Worm (Caenorhabditis elegans): Measurements from ENCODE around the gene F11C1.10.
A peak's percentile ranks its signal among the peaks of the same experiment; 100 is the strongest.

Gene F11C1.10

ce11 chrX:12976774-12977173, at the start of gene F11C1.10, which contains the start of gene F11C1.4:
F11C1.10 (plus strand) TSS chrX:12977082.
F11C1.4 (plus strand) TSS chrX:12977074.
- no peak for TF ChIP-seq scrt-1 (GFP tag; IDR thresholded peaks at IDR 0.05)
- TF ChIP-seq ceh-36 (tag; optimal IDR thresholded peaks at IDR 0.05): no peak
- no peak for TF ChIP-seq hnd-1 (tag; optimal IDR thresholded peaks at IDR 0.05)
- no peak for TF ChIP-seq tbx-37 (GFP tag; conservative IDR thresholded peaks at IDR 0.05)
- no peak for TF ChIP-seq ets-7 (tag; optimal IDR thresholded peaks at IDR 0.05)
- TF ChIP-seq F13C5.2 (tag; optimal IDR thresholded peaks at IDR 0.05): no peak
- TF ChIP-seq ceh-13 (GFP tag; optimal IDR thresholded peaks at IDR 0.05): no peak
- no peak for TF ChIP-seq tra-4 (tag; optimal IDR thresholded peaks at IDR 0.05)
- no peak for TF ChIP-seq ama-1 (optimal IDR thresholded peaks at IDR 0.05)
- no peak for TF ChIP-seq flt-1 (GFP tag; IDR thresholded peaks at IDR 0.05)
- no peak for TF ChIP-seq hmg-4 (GFP tag; optimal IDR thresholded peaks at IDR 0.05)
- no peak for TF ChIP-seq tbx-11 (GFP tag; IDR thresholded peaks at IDR 0.05)
- TF ChIP-seq sea-1 (GFP tag; conservative IDR thresholded peaks at IDR 0.05): no peak
- TF ChIP-seq hmbx-1 (tag; optimal IDR thresholded peaks at IDR 0.05): no peak
- TF ChIP-seq pes-1 (GFP tag; IDR thresholded peaks at IDR 0.05): no peak
- no peak for TF ChIP-seq aly-1 (tag; optimal IDR thresholded peaks at IDR 0.05)
- TF ChIP-seq B0310.2 (tag; optimal IDR thresholded peaks at IDR 0.05): no peak

ce11 chrX:12928753-12929152, 48.1 kb upstream of the F11C1.10 start:
- no peak for TF ChIP-seq pes-1 (GFP tag; IDR thresholded peaks at IDR 0.05)
- no peak for TF ChIP-seq flt-1 (GFP tag; IDR thresholded peaks at IDR 0.05)
- TF ChIP-seq tbx-37 (GFP tag; conservative IDR thresholded peaks at IDR 0.05): no peak
- no peak for TF ChIP-seq tra-4 (tag; optimal IDR thresholded peaks at IDR 0.05)
- no peak for TF ChIP-seq hmbx-1 (tag; optimal IDR thresholded peaks at IDR 0.05)
- TF ChIP-seq scrt-1 (GFP tag; IDR thresholded peaks at IDR 0.05): no peak
- no peak for TF ChIP-seq F13C5.2 (tag; optimal IDR thresholded peaks at IDR 0.05)
- no peak for TF ChIP-seq ceh-13 (GFP tag; optimal IDR thresholded peaks at IDR 0.05)
- TF ChIP-seq ceh-36 (tag; optimal IDR thresholded peaks at IDR 0.05): no peak
- TF ChIP-seq aly-1 (tag; optimal IDR thresholded peaks at IDR 0.05): no peak
- TF ChIP-seq ets-7 (tag; optimal IDR thresholded peaks at IDR 0.05): no peak
- TF ChIP-seq tbx-11 (GFP tag; IDR thresholded peaks at IDR 0.05): no peak
- no peak for TF ChIP-seq hmg-4 (GFP tag; optimal IDR thresholded peaks at IDR 0.05)
- TF ChIP-seq B0310.2 (tag; optimal IDR thresholded peaks at IDR 0.05): no peak
- no peak for TF ChIP-seq ama-1 (optimal IDR thresholded peaks at IDR 0.05)
- no peak for TF ChIP-seq sea-1 (GFP tag; conservative IDR thresholded peaks at IDR 0.05)
- TF ChIP-seq hnd-1 (tag; optimal IDR thresholded peaks at IDR 0.05): no peak

ce11 chrX:12929961-12930360, 46.9 kb upstream of the F11C1.10 start, which contains the start of gene C34E7.3:
C34E7.3 (plus strand) TSS chrX:12930261.
- TF ChIP-seq sea-1 (GFP tag; conservative IDR thresholded peaks at IDR 0.05) (no peak), B0310.2 (tag; optimal IDR thresholded peaks at IDR 0.05) (no peak), pes-1 (GFP tag; IDR thresholded peaks at IDR 0.05) (no peak), hmg-4 (GFP tag; optimal IDR thresholded peaks at IDR 0.05) (no peak), tra-4 (tag; optimal IDR thresholded peaks at IDR 0.05) (no peak), hnd-1 (tag; optimal IDR thresholded peaks at IDR 0.05) (no peak), tbx-11 (GFP tag; IDR thresholded peaks at IDR 0.05) (no peak), ceh-36 (tag; optimal IDR thresholded peaks at IDR 0.05) (no peak), flt-1 (GFP tag; IDR thresholded peaks at IDR 0.05) (no peak)

ce11 chrX:12934768-12935167, 42.1 kb upstream of the F11C1.10 start, which contains the start of gene gmap-1:
gmap-1 (minus strand) TSS chrX:12934978.
- TF ChIP-seq tbx-37 (GFP tag; conservative IDR thresholded peaks at IDR 0.05) (no peak), scrt-1 (GFP tag; IDR thresholded peaks at IDR 0.05) (no peak), F13C5.2 (tag; optimal IDR thresholded peaks at IDR 0.05) (no peak), hmbx-1 (tag; optimal IDR thresholded peaks at IDR 0.05) (no peak), hmg-4 (GFP tag; optimal IDR thresholded peaks at IDR 0.05) (peak; percentile 2), flt-1 (GFP tag; IDR thresholded peaks at IDR 0.05) (no peak), pes-1 (GFP tag; IDR thresholded peaks at IDR 0.05) (no peak), tbx-11 (GFP tag; IDR thresholded peaks at IDR 0.05) (no peak)

- no peak for TF ChIP-seq hmg-4 (GFP tag; optimal IDR thresholded peaks at IDR 0.05)
- TF ChIP-seq hnd-1 (tag; optimal IDR thresholded peaks at IDR 0.05): no peak
- TF ChIP-seq tra-4 (tag; optimal IDR thresholded peaks at IDR 0.05): no peak
- no peak for TF ChIP-seq tbx-11 (GFP tag; IDR thresholded peaks at IDR 0.05)
- no peak for TF ChIP-seq B0310.2 (tag; optimal IDR thresholded peaks at IDR 0.05)
These were observed 41.2 kb upstream of the F11C1.10 start for ce11 chrX:12935694-12936093.

ce11 chrX:12937521-12937920, 39.4 kb upstream of the F11C1.10 start:
- TF ChIP-seq B0310.2 (tag; optimal IDR thresholded peaks at IDR 0.05): no peak
- TF ChIP-seq aly-1 (tag; optimal IDR thresholded peaks at IDR 0.05): no peak
- no peak for TF ChIP-seq tbx-37 (GFP tag; conservative IDR thresholded peaks at IDR 0.05)
- TF ChIP-seq hmg-4 (GFP tag; optimal IDR thresholded peaks at IDR 0.05): no peak
- no peak for TF ChIP-seq ceh-36 (tag; optimal IDR thresholded peaks at IDR 0.05)
- TF ChIP-seq pes-1 (GFP tag; IDR thresholded peaks at IDR 0.05): no peak
- TF ChIP-seq scrt-1 (GFP tag; IDR thresholded peaks at IDR 0.05): no peak
- TF ChIP-seq flt-1 (GFP tag; IDR thresholded peaks at IDR 0.05): no peak
- TF ChIP-seq sea-1 (GFP tag; conservative IDR thresholded peaks at IDR 0.05): no peak
- TF ChIP-seq ets-7 (tag; optimal IDR thresholded peaks at IDR 0.05): no peak
- no peak for TF ChIP-seq hnd-1 (tag; optimal IDR thresholded peaks at IDR 0.05)
- TF ChIP-seq tbx-11 (GFP tag; IDR thresholded peaks at IDR 0.05): no peak
- no peak for TF ChIP-seq F13C5.2 (tag; optimal IDR thresholded peaks at IDR 0.05)
- no peak for TF ChIP-seq hmbx-1 (tag; optimal IDR thresholded peaks at IDR 0.05)
- TF ChIP-seq ceh-13 (GFP tag; optimal IDR thresholded peaks at IDR 0.05): no peak
- TF ChIP-seq ama-1 (optimal IDR thresholded peaks at IDR 0.05): no peak
- no peak for TF ChIP-seq tra-4 (tag; optimal IDR thresholded peaks at IDR 0.05)

ce11 chrX:12940811-12941210, 36.1 kb upstream of the F11C1.10 start, which contains the start of gene gmap-3:
gmap-3 (minus strand) TSS chrX:12940958.
- TF ChIP-seq tra-4 (tag; optimal IDR thresholded peaks at IDR 0.05): no peak
- TF ChIP-seq F13C5.2 (tag; optimal IDR thresholded peaks at IDR 0.05): no peak
- TF ChIP-seq hmbx-1 (tag; optimal IDR thresholded peaks at IDR 0.05): no peak
- TF ChIP-seq tbx-11 (GFP tag; IDR thresholded peaks at IDR 0.05): no peak
- no peak for TF ChIP-seq ceh-13 (GFP tag; optimal IDR thresholded peaks at IDR 0.05)
- TF ChIP-seq scrt-1 (GFP tag; IDR thresholded peaks at IDR 0.05): no peak
- TF ChIP-seq ceh-36 (tag; optimal IDR thresholded peaks at IDR 0.05): no peak
- no peak for TF ChIP-seq aly-1 (tag; optimal IDR thresholded peaks at IDR 0.05)
- no peak for TF ChIP-seq B0310.2 (tag; optimal IDR thresholded peaks at IDR 0.05)
- TF ChIP-seq ama-1 (optimal IDR thresholded peaks at IDR 0.05): no peak
- no peak for TF ChIP-seq hnd-1 (tag; optimal IDR thresholded peaks at IDR 0.05)
- no peak for TF ChIP-seq tbx-37 (GFP tag; conservative IDR thresholded peaks at IDR 0.05)
- no peak for TF ChIP-seq flt-1 (GFP tag; IDR thresholded peaks at IDR 0.05)
- no peak for TF ChIP-seq ets-7 (tag; optimal IDR thresholded peaks at IDR 0.05)
- no peak for TF ChIP-seq hmg-4 (GFP tag; optimal IDR thresholded peaks at IDR 0.05)
- TF ChIP-seq pes-1 (GFP tag; IDR thresholded peaks at IDR 0.05): no peak
- TF ChIP-seq sea-1 (GFP tag; conservative IDR thresholded peaks at IDR 0.05): no peak
